Fruit fly (Drosophila melanogaster) S2 (cell line): ENCODE results near the gene CG32500.

Source experiments
- CG8478 ChIP-seq: fragments of >200 bp; optimal IDR thresholded peaks from 2 replicates; lab custom pipeline; 2018
- CTCF ChIP-seq, 2 experiments: fragments of >200 bp; optimal IDR thresholded peaks; 2 replicates each; lab custom pipeline; 2018

dm6 chrX:21593907-21594306, 29.6 kb downstream of the CG32500 start:
- no peak for TF ChIP-seq CG8478
- TF ChIP-seq CTCF (optimal IDR thresholded peaks at IDR 0.05; lab: Kevin White, UChicago) = no peak
